Fruit fly (Drosophila melanogaster) whole organism, pupa: ENCODE results near the gene CG1927.

Experiments
- CG10348 ChIP-seq: fragments of 200-800 bp; sonication (Bioruptor generic); IDR thresholded peaks from 2 replicates; pipeline ENCODE4 v1.3.6; 2022; ENCODE audit warnings: missing biosample characterization, missing genetic modification characterization
- CG13204 ChIP-seq: fragments of 200-800 bp; sonication (Bioruptor generic); optimal IDR thresholded peaks from 2 replicates; lab custom pipeline; 2018; ENCODE audit warnings: missing biosample characterization, mild to moderate bottlenecking, missing genetic modification characterization, moderate library complexity
- CG14655 ChIP-seq: fragments of 200-800 bp; sonication (Bioruptor generic); optimal IDR thresholded peaks from 3 replicates; lab custom pipeline; 2017; ENCODE audit warnings: mild to moderate bottlenecking, missing biosample characterization, missing genetic modification reagents, missing genetic modification characterization
- CG15710 ChIP-seq: fragments of 200-800 bp; sonication (Bioruptor generic); optimal IDR thresholded peaks from 2 replicates; lab custom pipeline; 2018; ENCODE audit warnings: missing biosample characterization, mild to moderate bottlenecking, missing genetic modification characterization, moderate library complexity
- CG4496 ChIP-seq: fragments of 200-800 bp; sonication (Bioruptor generic); IDR thresholded peaks from 3 replicates; pipeline ENCODE4 v1.3.6; 2022; ENCODE audit warnings: missing biosample characterization, missing genetic modification characterization
- CG8159 ChIP-seq: fragments of 200-800 bp; sonication (Bioruptor generic); optimal IDR thresholded peaks from 3 replicates; lab custom pipeline; 2018; ENCODE audit warnings: missing biosample characterization, mild to moderate bottlenecking, missing genetic modification characterization, moderate library complexity
- CG8301 ChIP-seq: fragments of 200-800 bp; sonication (Bioruptor generic); optimal IDR thresholded peaks from 2 replicates; lab custom pipeline; 2018; ENCODE audit warnings: missing biosample characterization, mild to moderate bottlenecking, missing genetic modification characterization
- EcR ChIP-seq: fragments of 200-800 bp; sonication (Bioruptor generic); optimal IDR thresholded peaks from 3 replicates; lab custom pipeline; 2019; ENCODE audit warnings: missing biosample characterization, missing genetic modification characterization, mild to moderate bottlenecking, moderate library complexity, missing genetic modification reagents
- Ets98B ChIP-seq: fragments of 200-800 bp; sonication (Bioruptor generic); IDR thresholded peaks from 2 replicates; pipeline ENCODE4 v1.3.6; 2022; ENCODE audit warnings: missing biosample characterization, missing genetic modification characterization
- Pif1A ChIP-seq: fragments of 200-800 bp; sonication (Bioruptor generic); optimal IDR thresholded peaks from 3 replicates; lab custom pipeline; 2016; ENCODE audit warnings: missing biosample characterization, missing genetic modification characterization
- Pif1B ChIP-seq: fragments of 200-800 bp; sonication (Bioruptor generic); optimal IDR thresholded peaks from 3 replicates; lab custom pipeline; 2016; ENCODE audit warnings: missing biosample characterization, missing genetic modification characterization
- fd96Ca ChIP-seq: fragments of 200-800 bp; sonication (Bioruptor generic); IDR thresholded peaks from 3 replicates; pipeline ENCODE4 v1.3.6; 2022; ENCODE audit warnings: missing biosample characterization, missing genetic modification characterization
- rn ChIP-seq: fragments of 200-800 bp; sonication (Bioruptor generic); IDR thresholded peaks from 2 replicates; pipeline ENCODE4 v1.3.6; 2022; ENCODE audit warnings: missing biosample characterization, missing genetic modification characterization

DNA sequence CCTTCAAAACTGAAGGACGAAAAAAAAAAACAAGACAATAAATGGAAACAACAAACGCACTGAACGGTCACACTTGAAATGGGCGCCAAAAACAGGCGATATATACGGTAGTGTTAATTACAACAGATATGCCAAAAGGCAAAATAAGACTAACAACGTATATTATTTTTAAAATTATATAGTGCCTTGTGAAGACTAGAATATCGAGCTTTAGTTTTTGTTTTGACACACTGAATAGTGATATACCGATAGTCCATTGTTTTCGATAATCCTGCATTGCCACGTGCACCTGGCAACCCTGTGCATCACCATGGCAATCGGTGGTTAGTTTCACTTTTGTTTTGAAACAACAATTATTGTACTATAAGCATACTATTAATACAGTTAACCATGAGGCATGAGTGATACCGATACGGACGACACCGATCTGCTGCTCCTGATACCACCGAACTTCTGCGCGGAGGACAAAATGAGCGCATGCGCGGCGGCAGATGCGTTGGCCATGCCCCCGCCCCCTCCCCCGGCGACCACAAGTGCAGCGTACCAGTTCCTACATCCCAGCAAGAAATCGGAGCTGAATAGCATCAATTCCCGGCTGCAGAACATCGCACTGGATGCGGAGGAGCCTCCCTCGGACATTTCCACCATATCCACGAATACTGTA is 22.3 kb downstream of the CG1927 start, which contains the start of the genes mu2 and Cnb:
- TF ChIP-seq EcR (GFP tag; lab: Kevin White, UChicago) = no peak
- no peak for TF ChIP-seq CG13204 (GFP tag; lab: Kevin White, UChicago)
- TF ChIP-seq CG14655 (GFP tag; lab: Kevin White, UChicago) = no peak
- TF ChIP-seq Pif1A (GFP tag; lab: Kevin White, UChicago) = no peak
- TF ChIP-seq fd96Ca (GFP tag; lab: Robert Waterston, UW) = 0 out of 3 replicates have a peak, but pooled peaks have one; percentile 40
- no peak for TF ChIP-seq Pif1B (GFP tag; lab: Kevin White, UChicago)
- no peak for TF ChIP-seq Ets98B (GFP tag; lab: Robert Waterston, UW)
- TF ChIP-seq CG8159 (tag; lab: Kevin White, UChicago) = no peak
- no peak for TF ChIP-seq rn (GFP tag; lab: Robert Waterston, UW)
- no peak for TF ChIP-seq CG10348 (GFP tag; lab: Robert Waterston, UW)
- no peak for TF ChIP-seq CG15710 (tag; lab: Kevin White, UChicago)
- TF ChIP-seq CG4496 (GFP tag; lab: Robert Waterston, UW) = no peak
- no peak for TF ChIP-seq CG8301 (tag; lab: Kevin White, UChicago)
